Fruit fly (Drosophila melanogaster): ENCODE results near the gene Nagk.

Gene Nagk

DNA sequence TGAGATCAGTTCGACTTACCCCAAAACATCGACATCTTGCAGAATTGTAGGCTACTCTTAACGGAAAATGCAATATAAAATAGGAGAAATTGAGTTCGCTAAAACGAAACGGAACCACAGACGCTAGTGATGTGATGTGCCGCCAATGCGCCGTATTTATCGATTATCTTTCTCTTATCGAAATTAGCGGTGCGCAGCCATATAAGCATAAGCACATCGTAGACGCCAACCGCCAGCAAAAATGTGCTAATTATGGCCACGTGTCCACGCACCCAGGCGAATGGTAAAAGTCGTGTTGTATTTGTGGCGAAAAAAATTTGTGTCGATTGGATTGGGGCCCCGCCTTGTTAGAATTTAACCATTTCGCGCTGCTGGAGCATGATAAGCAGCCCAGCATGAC, 10.1 kb downstream of the Nagk start, which contains the start of the genes Fkbp39 and Cyfip:
Gene Fkbp39 (minus strand): TSS at position 140 of the 400 bp plus-strand sequence.
Gene Cyfip (plus strand): TSS at position 273 of the 400 bp plus-strand sequence.
- no peak for TF ChIP-seq topi (GFP tag; optimal IDR thresholded peaks at IDR 0.05)
- TF ChIP-seq CG6163 (GFP tag; IDR thresholded peaks at IDR 0.05): 0 out of 3 replicates have a peak, but pooled peaks have one; percentile 18
- no peak for TF ChIP-seq ss (GFP tag; optimal IDR thresholded peaks at IDR 0.05)
- TF ChIP-seq CG3032 (tag; optimal IDR thresholded peaks at IDR 0.05): peak; percentile 27
- TF ChIP-seq Blimp-1 (GFP tag; optimal IDR thresholded peaks at IDR 0.05): no peak
- TF ChIP-seq CG6854 (GFP tag; optimal IDR thresholded peaks at IDR 0.05): peak; percentile 21
- no peak for TF ChIP-seq cyc (GFP tag; optimal IDR thresholded peaks at IDR 0.05)
- no peak for TF ChIP-seq CG10669 (GFP tag; optimal IDR thresholded peaks at IDR 0.05)
- no peak for TF ChIP-seq spab (GFP tag; optimal IDR thresholded peaks at IDR 0.05)
- TF ChIP-seq lz (GFP tag; optimal IDR thresholded peaks at IDR 0.05): no peak
- peak; percentile 95 for TF ChIP-seq CG1621 (tag; optimal IDR thresholded peaks at IDR 0.05)
- TF ChIP-seq esn (GFP tag; optimal IDR thresholded peaks at IDR 0.05): peak; percentile 11
- no peak for TF ChIP-seq Sox15 (GFP tag; optimal IDR thresholded peaks at IDR 0.05)
- TF ChIP-seq achi (GFP tag; optimal IDR thresholded peaks at IDR 0.05): no peak
- no peak for TF ChIP-seq fkh (GFP tag; optimal IDR thresholded peaks at IDR 0.05)
- no peak for TF ChIP-seq CG6792 (GFP tag; optimal IDR thresholded peaks at IDR 0.05)
- TF ChIP-seq eg (GFP tag; IDR thresholded peaks at IDR 0.05): no peak
- peak; percentile 13 for TF ChIP-seq CG31627 (GFP tag; optimal IDR thresholded peaks at IDR 0.05)

DNA sequence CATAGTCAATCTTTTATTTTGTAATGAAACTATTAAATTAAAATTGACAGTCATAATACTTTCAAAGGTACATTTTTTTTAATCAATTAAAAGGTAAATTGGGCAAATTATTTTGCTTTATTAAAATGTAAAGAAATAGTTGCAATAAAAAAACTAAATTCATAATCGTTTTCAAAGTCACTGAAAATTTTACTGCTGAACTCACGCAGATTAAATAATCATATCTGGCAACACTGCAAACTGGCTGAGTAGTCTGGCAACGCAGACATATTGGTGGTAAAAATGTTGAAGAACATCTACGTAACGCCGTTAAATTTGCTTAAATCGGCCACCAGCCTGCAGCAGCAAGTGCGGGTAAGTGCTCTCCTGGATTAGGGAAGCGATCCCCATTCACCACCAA, 12.6 kb downstream of the Nagk start, which contains the start of gene mRpL9:
Gene mRpL9 (plus strand): TSS at position 267 of the 400 bp plus-strand sequence.
- TF ChIP-seq CG16779 (tag; optimal IDR thresholded peaks at IDR 0.05): no peak
- TF ChIP-seq CG3032 (tag; optimal IDR thresholded peaks at IDR 0.05): peak; percentile 31
- TF ChIP-seq CG11902 (GFP tag; optimal IDR thresholded peaks at IDR 0.05): no peak
- TF ChIP-seq CG31627 (GFP tag; optimal IDR thresholded peaks at IDR 0.05): peak; percentile 26
- TF ChIP-seq Eip93F (GFP tag; optimal IDR thresholded peaks at IDR 0.05): no peak
- no peak for TF ChIP-seq ss (GFP tag; optimal IDR thresholded peaks at IDR 0.05)
- no peak for TF ChIP-seq CG6808 (GFP tag; optimal IDR thresholded peaks at IDR 0.05)
- no peak for TF ChIP-seq CG8119 (GFP tag; IDR thresholded peaks at IDR 0.05)
- no peak for TF ChIP-seq CG6792 (GFP tag; optimal IDR thresholded peaks at IDR 0.05)
- no peak for TF ChIP-seq spab (GFP tag; optimal IDR thresholded peaks at IDR 0.05)
- no peak for TF ChIP-seq Smox (GFP tag; optimal IDR thresholded peaks at IDR 0.05)
- no peak for TF ChIP-seq achi (GFP tag; optimal IDR thresholded peaks at IDR 0.05)
- TF ChIP-seq Ets21C (GFP tag; optimal IDR thresholded peaks at IDR 0.05): no peak
- no peak for TF ChIP-seq CG11762 (GFP tag; optimal IDR thresholded peaks at IDR 0.05; ENCODE audit: insufficient read depth)
- TF ChIP-seq topi (GFP tag; optimal IDR thresholded peaks at IDR 0.05): no peak
- no peak for TF ChIP-seq Sox102F (GFP tag; optimal IDR thresholded peaks at IDR 0.05)
- no peak for TF ChIP-seq fd85E (GFP tag; optimal IDR thresholded peaks at IDR 0.05)
- TF ChIP-seq CG15336 (GFP tag; IDR thresholded peaks at IDR 0.05): no peak
- no peak for TF ChIP-seq salr (GFP tag; optimal IDR thresholded peaks at IDR 0.05)
- no peak for TF ChIP-seq net (GFP tag; optimal IDR thresholded peaks at IDR 0.05)
- TF ChIP-seq Hr38 (GFP tag; optimal IDR thresholded peaks at IDR 0.05): no peak
- TF ChIP-seq CG10669 (GFP tag; optimal IDR thresholded peaks at IDR 0.05): no peak
- TF ChIP-seq CG3919 (GFP tag; optimal IDR thresholded peaks at IDR 0.05): no peak
- TF ChIP-seq CG6276 (GFP tag; optimal IDR thresholded peaks at IDR 0.05): no peak
- TF ChIP-seq cyc (GFP tag; optimal IDR thresholded peaks at IDR 0.05): peak; percentile 33
- TF ChIP-seq Sox14 (GFP tag; optimal IDR thresholded peaks at IDR 0.05): no peak
- no peak for TF ChIP-seq eg (GFP tag; IDR thresholded peaks at IDR 0.05)
- TF ChIP-seq esn (GFP tag; optimal IDR thresholded peaks at IDR 0.05): peak; percentile 40
- TF ChIP-seq Ets96B (tag; optimal IDR thresholded peaks at IDR 0.05): no peak
- TF ChIP-seq CG6163 (GFP tag; IDR thresholded peaks at IDR 0.05): no peak
- no peak for TF ChIP-seq acj6 (GFP tag; optimal IDR thresholded peaks at IDR 0.05)
